Fruit fly (Drosophila melanogaster) whole organism, adult: ENCODE results near the gene Tektin-C.
A peak's percentile ranks its signal among the peaks of the same experiment; 100 is the strongest.

Source experiments
- CG11617 ChIP-seq: fragments of 200-800 bp; sonication (Bioruptor generic); optimal IDR thresholded peaks from 2 replicates; lab custom pipeline; 2017; ENCODE audit warnings: mild to moderate bottlenecking, missing biosample characterization, missing genetic modification reagents, missing genetic modification characterization
- CG12768 ChIP-seq: fragments of 200-800 bp; sonication (Bioruptor generic); optimal IDR thresholded peaks from 2 replicates; lab custom pipeline; 2017; ENCODE audit warnings: missing biosample characterization, missing genetic modification characterization, mild to moderate bottlenecking, moderate library complexity, missing genetic modification reagents
- CG1620 ChIP-seq: fragments of 200-800 bp; sonication (Bioruptor generic); optimal IDR thresholded peaks from 2 replicates; lab custom pipeline; 2016; ENCODE audit warnings: missing biosample characterization, missing genetic modification characterization
- CG33017 ChIP-seq: fragments of 200-800 bp; sonication (Bioruptor generic); optimal IDR thresholded peaks from 2 replicates; lab custom pipeline; 2018; ENCODE audit warnings: missing biosample characterization, mild to moderate bottlenecking, missing genetic modification characterization, moderate library complexity
- CG5204 ChIP-seq: fragments of 200-800 bp; sonication (Bioruptor generic); optimal IDR thresholded peaks from 2 replicates; lab custom pipeline; 2016; ENCODE audit warnings: missing biosample characterization, missing genetic modification characterization
- CG7045 ChIP-seq: fragments of 200-800 bp; sonication (Bioruptor generic); optimal IDR thresholded peaks from 2 replicates; lab custom pipeline; 2017; ENCODE audit warnings: missing biosample characterization, mild to moderate bottlenecking, missing genetic modification characterization
- CG7101 ChIP-seq: fragments of 200-800 bp; sonication (Bioruptor generic); optimal IDR thresholded peaks from 2 replicates; lab custom pipeline; 2018; ENCODE audit warnings: missing biosample characterization, mild to moderate bottlenecking, missing genetic modification characterization, moderate library complexity
- Clk ChIP-seq: fragments of 200-800 bp; sonication (Bioruptor generic); optimal IDR thresholded peaks from 2 replicates; lab custom pipeline; 2017; ENCODE audit warnings: missing biosample characterization, missing genetic modification characterization
- Crg-1 ChIP-seq: fragments of 200-800 bp; sonication (Bioruptor generic); optimal IDR thresholded peaks from 2 replicates; lab custom pipeline; 2016; ENCODE audit warnings: missing biosample characterization, missing genetic modification characterization
- Hr96 ChIP-seq: fragments of 200-800 bp; sonication (Bioruptor generic); optimal IDR thresholded peaks from 2 replicates; lab custom pipeline; 2016; ENCODE audit warnings: missing biosample characterization, missing genetic modification characterization
- Mnt ChIP-seq: fragments of 200-800 bp; sonication (Bioruptor generic); optimal IDR thresholded peaks from 2 replicates; lab custom pipeline; 2016; ENCODE audit warnings: missing biosample characterization, mild to moderate bottlenecking, missing genetic modification characterization
- bab1 ChIP-seq: fragments of 200-800 bp; sonication (Bioruptor generic); optimal IDR thresholded peaks from 3 replicates; lab custom pipeline; 2019; ENCODE audit warnings: missing biosample characterization, mild to moderate bottlenecking, missing genetic modification characterization, moderate library complexity
- cic ChIP-seq: fragments of 200-800 bp; sonication (Bioruptor generic); optimal IDR thresholded peaks from 2 replicates; lab custom pipeline; 2017; ENCODE audit warnings: missing biosample characterization, mild to moderate bottlenecking, missing genetic modification characterization, moderate library complexity
- cnc ChIP-seq, 2 experiments: fragments of >200 bp; optimal IDR thresholded peaks; 2 replicates each; lab custom pipeline; 2017
- kay ChIP-seq: fragments of 200-800 bp; sonication (Bioruptor generic); peaks from one replicate; lab custom pipeline; 2016; ENCODE audit warnings: missing biosample characterization, missing genetic modification characterization, borderline replicate concordance
- ovo ChIP-seq: fragments of 200-800 bp; sonication (Bioruptor generic); optimal IDR thresholded peaks from 2 replicates; lab custom pipeline; 2016; ENCODE audit warnings: missing biosample characterization, missing genetic modification characterization
- pad ChIP-seq: fragments of 200-800 bp; sonication (Bioruptor generic); optimal IDR thresholded peaks from 3 replicates; lab custom pipeline; 2017; ENCODE audit warnings: missing biosample characterization, missing genetic modification characterization, mild to moderate bottlenecking, moderate library complexity, missing genetic modification reagents
- tj ChIP-seq: fragments of 200-800 bp; sonication (Bioruptor generic); optimal IDR thresholded peaks from 3 replicates; lab custom pipeline; 2017; ENCODE audit warnings: missing biosample characterization, mild to moderate bottlenecking, missing genetic modification characterization, moderate library complexity
- toe ChIP-seq: fragments of 200-800 bp; sonication (Bioruptor generic); optimal IDR thresholded peaks from 2 replicates; lab custom pipeline; 2016; ENCODE audit warnings: missing biosample characterization, missing genetic modification characterization

Tektin-C gene

dm6 chr3L:5788823-5789222 is 7.5 kb downstream of the Tektin-C start:
- TF ChIP-seq cic (GFP tag; lab: Kevin White, UChicago) = no peak
- no peak for TF ChIP-seq CG33017 (tag; lab: Kevin White, UChicago)
- TF ChIP-seq CG7101 (tag; lab: Kevin White, UChicago) = no peak
- TF ChIP-seq Crg-1 (GFP tag; lab: Kevin White, UChicago) = no peak
- no peak for TF ChIP-seq kay (GFP tag; lab: Kevin White, UChicago)
- TF ChIP-seq CG11617 (GFP tag; lab: Kevin White, UChicago) = no peak
- TF ChIP-seq CG1620 = no peak
- TF ChIP-seq Clk (GFP tag; lab: Kevin White, UChicago) = no peak

- TF ChIP-seq Hr96 (GFP tag; lab: Kevin White, UChicago) (no peak), toe (GFP tag; lab: Kevin White, UChicago) (no peak), CG11617 (GFP tag; lab: Kevin White, UChicago) (no peak), tj (GFP tag; lab: Kevin White, UChicago) (no peak), ovo (GFP tag; lab: Kevin White, UChicago) (no peak), Crg-1 (GFP tag; lab: Kevin White, UChicago) (no peak)
Measured at dm6 chr3L:5787476-5787875, 8.9 kb downstream of the Tektin-C start.

dm6 chr3L:5786604-5787003 is 9.7 kb downstream of the Tektin-C start, which contains the start of gene Cralbp:
Gene Cralbp (minus strand): TSS chr3L:5786718.
- TF ChIP-seq CG33017 (tag; lab: Kevin White, UChicago) (no peak), CG7045 (no peak), pad (GFP tag; lab: Kevin White, UChicago) (no peak), CG12768 (GFP tag; lab: Kevin White, UChicago) (no peak)

- TF ChIP-seq cnc (optimal IDR thresholded peaks at IDR 0.05; lab: Kevin White, UChicago) = no peak
- no peak for TF ChIP-seq CG5204 (GFP tag; lab: Kevin White, UChicago)
- no peak for TF ChIP-seq ovo (GFP tag; lab: Kevin White, UChicago)
- no peak for TF ChIP-seq toe (GFP tag; lab: Kevin White, UChicago)
- TF ChIP-seq Crg-1 (GFP tag; lab: Kevin White, UChicago) = no peak
- no peak for TF ChIP-seq pad (GFP tag; lab: Kevin White, UChicago)
Measured at dm6 chr3L:5785237-5786062, 10.9 kb downstream of the Tektin-C start.

- TF ChIP-seq toe (GFP tag; lab: Kevin White, UChicago) (no peak), tj (GFP tag; lab: Kevin White, UChicago) (no peak), CG1620 (no peak), Crg-1 (GFP tag; lab: Kevin White, UChicago) (no peak), Hr96 (GFP tag; lab: Kevin White, UChicago) (no peak), CG5204 (GFP tag; lab: Kevin White, UChicago) (no peak)
Measured at dm6 chr3L:5779476-5780401, 16.6 kb downstream of the Tektin-C start, which contains the start of the genes Myt1, PGRP-LD and Pmi. Gene Myt1 (minus strand): TSS chr3L:5779591. Gene PGRP-LD (plus strand): TSS chr3L:5780051. Gene Pmi (plus strand): TSS chr3L:5780051.

dm6 chr3L:5777114-5777513 is 19.2 kb downstream of the Tektin-C start, which contains the start of gene vito:
Gene vito (minus strand): TSS chr3L:5777333.
- no peak for TF ChIP-seq tj (GFP tag; lab: Kevin White, UChicago)
- no peak for TF ChIP-seq CG11617 (GFP tag; lab: Kevin White, UChicago)
- TF ChIP-seq CG33017 (tag; lab: Kevin White, UChicago) = no peak
- TF ChIP-seq Clk (GFP tag; lab: Kevin White, UChicago) = no peak
- no peak for TF ChIP-seq cic (GFP tag; lab: Kevin White, UChicago)
- TF ChIP-seq bab1 (GFP tag; lab: Kevin White, UChicago) = peak; percentile 17
- TF ChIP-seq Hr96 (GFP tag; lab: Kevin White, UChicago) = no peak
- no peak for TF ChIP-seq cnc (optimal IDR thresholded peaks at IDR 0.05; lab: Kevin White, UChicago)
- peak; percentile 93 for TF ChIP-seq Mnt (GFP tag; lab: Kevin White, UChicago)
- no peak for TF ChIP-seq CG5204 (GFP tag; lab: Kevin White, UChicago)

dm6 chr3L:5774782-5775181 is 21.6 kb downstream of the Tektin-C start:
- TF ChIP-seq Hr96 (GFP tag; lab: Kevin White, UChicago) (no peak), CG12768 (GFP tag; lab: Kevin White, UChicago) (peak; percentile 37)
